Worm (Caenorhabditis elegans) whole organism, L3 larva: ENCODE measurements around the gene sup-10.

Source experiments
- R02D3.7 ChIP-seq: fragments of 150-350 bp; optimal IDR thresholded peaks from 2 replicates; lab custom pipeline; 2014; ENCODE audit warnings: missing biosample characterization, missing genetic modification characterization
- ZK546.5 ChIP-seq: sonication (generic microtip); optimal IDR thresholded peaks from 2 replicates; lab custom pipeline; 2017; ENCODE audit warnings: missing biosample characterization, missing genetic modification characterization
- aly-2 ChIP-seq: fragments of 150-350 bp; optimal IDR thresholded peaks from 2 replicates; lab custom pipeline; 2014; ENCODE audit warnings: missing biosample characterization, missing genetic modification characterization
- ama-1 ChIP-seq: fragments of 150-350 bp; optimal IDR thresholded peaks from 2 replicates; lab custom pipeline; 2018
- ceh-16 ChIP-seq: sonication (generic microtip); optimal IDR thresholded peaks from 2 replicates; lab custom pipeline; 2017; ENCODE audit warnings: missing biosample characterization, missing genetic modification characterization
- ceh-28 ChIP-seq: fragments of 150-350 bp; optimal IDR thresholded peaks from 2 replicates; lab custom pipeline; 2014; ENCODE audit warnings: missing biosample characterization, missing genetic modification reagents, missing genetic modification characterization
- daf-12 ChIP-seq: fragments of 150-350 bp; optimal IDR thresholded peaks from 2 replicates; lab custom pipeline; 2014; ENCODE audit warnings: missing biosample characterization, missing genetic modification reagents, missing genetic modification characterization
- egl-27 ChIP-seq: sonication (generic microtip); optimal IDR thresholded peaks from 4 replicates; lab custom pipeline; 2017; ENCODE audit warnings: missing biosample characterization, missing genetic modification reagents, missing genetic modification characterization
- egl-5 ChIP-seq: fragments of 150-350 bp; optimal IDR thresholded peaks from 2 replicates; lab custom pipeline; 2017; ENCODE audit warnings: missing biosample characterization, missing genetic modification reagents, missing genetic modification characterization, inconsistent platforms
- elt-1 ChIP-seq: fragments of 150-350 bp; optimal IDR thresholded peaks from 2 replicates; lab custom pipeline; 2014; ENCODE audit warnings: missing biosample characterization, missing genetic modification characterization
- elt-2 ChIP-seq: sonication (generic microtip); optimal IDR thresholded peaks from 2 replicates; lab custom pipeline; 2016; ENCODE audit warnings: missing genetic modification reagents, mild to moderate bottlenecking, missing genetic modification characterization, missing compliant biosample characterization
- elt-3 ChIP-seq, 3 experiments: fragments of 150-350 bp in 1 of 3; sonication (generic microtip) in 2 of 3; optimal IDR thresholded peaks; 2 replicates in 2 of 3; 4 replicates in 1 of 3; lab custom pipeline; 2014 to 2017; ENCODE audit warnings: missing biosample characterization in 3 of 3, missing genetic modification characterization in 3 of 3
- eor-1 ChIP-seq, 2 experiments: fragments of 150-350 bp; optimal IDR thresholded peaks; 2 replicates each; lab custom pipeline; 2014 to 2018; ENCODE audit warnings: missing biosample characterization in 2 of 2, missing genetic modification characterization in 2 of 2
- fkh-2 ChIP-seq: fragments of 150-350 bp; optimal IDR thresholded peaks from 2 replicates; lab custom pipeline; 2014; ENCODE audit warnings: missing biosample characterization, missing genetic modification reagents, missing genetic modification characterization
- jun-1 ChIP-seq: fragments of 150-350 bp; optimal IDR thresholded peaks from 2 replicates; lab custom pipeline; 2014; ENCODE audit warnings: missing biosample characterization, missing genetic modification reagents, missing genetic modification characterization
- lin-15B ChIP-seq: fragments of 150-350 bp; optimal IDR thresholded peaks from 2 replicates; lab custom pipeline; 2014; ENCODE audit warnings: missing biosample characterization, missing genetic modification characterization
- lin-39 ChIP-seq: fragments of 150-350 bp; optimal IDR thresholded peaks from 2 replicates; lab custom pipeline; 2018; ENCODE audit warnings: missing biosample characterization, missing genetic modification reagents, missing genetic modification characterization
- mdl-1 ChIP-seq: fragments of 150-350 bp; optimal IDR thresholded peaks from 2 replicates; lab custom pipeline; 2014; ENCODE audit warnings: missing biosample characterization, missing genetic modification characterization
- mml-1 ChIP-seq: fragments of 150-350 bp; sonication (generic microtip); optimal IDR thresholded peaks from 3 replicates; lab custom pipeline; 2014; ENCODE audit warnings: missing biosample characterization, missing genetic modification characterization
- nhr-11 ChIP-seq: fragments of 150-350 bp; optimal IDR thresholded peaks from 2 replicates; lab custom pipeline; 2014; ENCODE audit warnings: missing biosample characterization, missing genetic modification characterization
- nhr-12 ChIP-seq: fragments of 150-350 bp; optimal IDR thresholded peaks from 2 replicates; lab custom pipeline; 2014; ENCODE audit warnings: missing biosample characterization, missing genetic modification characterization
- nhr-23 ChIP-seq: fragments of 150-350 bp; optimal IDR thresholded peaks from 2 replicates; lab custom pipeline; 2014; ENCODE audit warnings: missing biosample characterization, missing genetic modification reagents, missing genetic modification characterization
- nhr-237 ChIP-seq: fragments of 150-350 bp; optimal IDR thresholded peaks from 2 replicates; lab custom pipeline; 2014; ENCODE audit warnings: missing biosample characterization, missing genetic modification characterization
- nhr-25 ChIP-seq: sonication (generic microtip); optimal IDR thresholded peaks from 2 replicates; lab custom pipeline; 2017; ENCODE audit warnings: missing biosample characterization, missing genetic modification characterization
- nhr-28 ChIP-seq: fragments of 150-350 bp; optimal IDR thresholded peaks from 2 replicates; lab custom pipeline; 2014; ENCODE audit warnings: missing biosample characterization, missing genetic modification characterization
- nhr-76 ChIP-seq: fragments of 150-350 bp; sonication (generic microtip); optimal IDR thresholded peaks from 5 replicates; lab custom pipeline; 2014; ENCODE audit warnings: missing biosample characterization, missing genetic modification characterization
- pha-4 ChIP-seq: fragments of 150-350 bp; optimal IDR thresholded peaks from 2 replicates; lab custom pipeline; 2014; ENCODE audit warnings: missing biosample characterization, missing genetic modification reagents, missing genetic modification characterization
- pqm-1 ChIP-seq: fragments of 150-350 bp; optimal IDR thresholded peaks from 2 replicates; lab custom pipeline; 2017; ENCODE audit warnings: missing biosample characterization, missing genetic modification characterization, inconsistent platforms
- sea-2 ChIP-seq: fragments of 150-350 bp; sonication (generic microtip); optimal IDR thresholded peaks from 4 replicates; lab custom pipeline; 2014; ENCODE audit warnings: missing biosample characterization, missing genetic modification reagents, missing genetic modification characterization
- skn-1 ChIP-seq: fragments of 150-350 bp; optimal IDR thresholded peaks from 2 replicates; lab custom pipeline; 2014; ENCODE audit warnings: missing biosample characterization, missing genetic modification characterization
- tbx-2 ChIP-seq: sonication (generic microtip); optimal IDR thresholded peaks from 2 replicates; lab custom pipeline; 2016; ENCODE audit warnings: mild to moderate bottlenecking, missing genetic modification characterization, missing compliant biosample characterization
- unc-39 ChIP-seq: sonication (generic microtip); optimal IDR thresholded peaks from 4 replicates; lab custom pipeline; 2017; ENCODE audit warnings: missing biosample characterization, missing genetic modification characterization
- unc-62 ChIP-seq: fragments of 150-350 bp; sonication (generic microtip); optimal IDR thresholded peaks from 4 replicates; lab custom pipeline; 2014; ENCODE audit warnings: missing biosample characterization, missing genetic modification reagents, missing genetic modification characterization
- ztf-11 ChIP-seq: fragments of 150-350 bp; optimal IDR thresholded peaks from 2 replicates; lab custom pipeline; 2014; ENCODE audit warnings: missing biosample characterization, missing genetic modification characterization
- ztf-4 ChIP-seq: fragments of 150-350 bp; optimal IDR thresholded peaks from 2 replicates; lab custom pipeline; 2014; ENCODE audit warnings: missing biosample characterization, missing genetic modification characterization

sup-10 gene

ce11 chrX:17505547-17506181 lies 22.5 kb upstream of the sup-10 start (continued):
- TF ChIP-seq ceh-28 (peak; percentile 78), unc-62 (GFP tag; lab: Kevin White, UChicago) (peak; percentile 42), ama-1 (lab: Kevin White, UChicago) (no peak), aly-2 (no peak), mml-1 (no peak), ZK546.5 (tag; lab: Kevin White, UChicago) (no peak), sea-2 (no peak), nhr-76 (tag; lab: Kevin White, UChicago) (no peak), elt-3 (tag; optimal IDR thresholded peaks at IDR 0.05; lab: Kevin White, UChicago) (no peak), skn-1 (tag; lab: Kevin White, UChicago) (no peak), ztf-11 (no peak), nhr-237 (tag; lab: Kevin White, UChicago) (no peak), fkh-2 (tag; lab: Kevin White, UChicago) (no peak), mdl-1 (tag; lab: Kevin White, UChicago) (peak; percentile 87), pqm-1 (tag; lab: Kevin White, UChicago) (peak; percentile 58), eor-1 (tag; optimal IDR thresholded peaks at IDR 0.05; lab: Kevin White, UChicago) (no peak), lin-15B (tag; lab: Kevin White, UChicago) (peak; percentile 37), egl-5 (peak; percentile 81), elt-2 (tag; lab: Kevin White, UChicago) (peak; percentile 85), nhr-23 (peak; percentile 60), R02D3.7 (tag; lab: Kevin White, UChicago) (peak; percentile 53), ztf-4 (no peak)

- TF ChIP-seq tbx-2 (no peak), jun-1 (tag; lab: Kevin White, UChicago) (no peak), nhr-11 (tag; lab: Kevin White, UChicago) (no peak), nhr-12 (tag; lab: Kevin White, UChicago) (no peak), eor-1 (tag; optimal IDR thresholded peaks at IDR 0.05; lab: Kevin White, UChicago) (no peak), mml-1 (no peak), sea-2 (no peak)
Observed at ce11 chrX:17508137-17508536, 20.0 kb upstream of the sup-10 start.

- TF ChIP-seq pha-4 (tag; lab: Kevin White, UChicago) (peak; percentile 60), elt-2 (tag; lab: Kevin White, UChicago) (peak; percentile 80), ZK546.5 (tag; lab: Kevin White, UChicago) (no peak), pqm-1 (tag; lab: Kevin White, UChicago) (peak; percentile 54), ztf-4 (no peak), nhr-28 (tag; lab: Kevin White, UChicago) (no peak), nhr-76 (tag; lab: Kevin White, UChicago) (no peak)
- TF ChIP-seq, all 47 proteins: peak for 3
Observed at ce11 chrX:17509048-17509776, 18.9 kb upstream of the sup-10 start.

- TF ChIP-seq ztf-11 (no peak), elt-2 (tag; lab: Kevin White, UChicago) (peak; percentile 35), unc-39 (no peak), mml-1 (no peak), elt-3 (tag; optimal IDR thresholded peaks at IDR 0.05; lab: Kevin White, UChicago) (no peak), jun-1 (tag; lab: Kevin White, UChicago) (no peak), lin-39 (no peak), skn-1 (tag; lab: Kevin White, UChicago) (no peak), nhr-25 (no peak), egl-5 (no peak), pqm-1 (tag; lab: Kevin White, UChicago) (peak; percentile 35), ceh-16 (no peak), aly-2 (no peak), elt-1 (tag; lab: Kevin White, UChicago) (peak; percentile 88), unc-62 (GFP tag; lab: Kevin White, UChicago) (no peak), egl-27 (tag; lab: Kevin White, UChicago) (no peak), nhr-23 (no peak), eor-1 (tag; optimal IDR thresholded peaks at IDR 0.05; lab: Kevin White, UChicago) (no peak), lin-15B (tag; lab: Kevin White, UChicago) (no peak), daf-12 (tag; lab: Kevin White, UChicago) (no peak), fkh-2 (tag; lab: Kevin White, UChicago) (no peak)
Observed at ce11 chrX:17510523-17510922, 17.6 kb upstream of the sup-10 start.
